5 fruit fly cellular contexts compared by ENCODE assay signal in the genomic region with DNA sequence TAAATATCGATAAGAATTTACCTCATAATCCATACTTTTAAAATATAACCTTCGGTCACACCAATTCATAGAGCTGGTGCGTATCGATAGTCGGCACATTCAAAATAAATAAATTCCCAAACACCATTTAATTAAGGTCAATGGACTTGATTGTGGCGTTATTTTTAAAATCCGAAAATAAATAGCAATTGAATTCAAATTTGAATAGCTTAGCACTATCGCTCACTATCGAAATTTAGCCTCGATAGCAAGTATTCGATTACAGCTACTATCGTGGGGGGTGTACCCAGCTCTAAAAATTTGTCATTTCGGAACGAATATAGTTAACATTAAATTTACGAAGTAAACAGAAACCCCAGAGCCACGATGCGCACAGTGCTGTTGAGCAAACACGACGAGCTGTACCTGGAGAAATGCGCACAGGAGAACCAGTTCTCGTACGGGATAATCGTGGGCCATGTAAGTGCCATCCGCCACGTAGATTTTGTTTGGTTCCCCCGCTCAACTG.
TF ChIP-seq lines count a peak whose summit lies in the region.

CG10616 (plus strand) TSS at position 258 of the 508 bp plus-strand sequence.

- TF ChIP-seq CTCF in whole organism, embryonic (GFP tag; optimal IDR thresholded peaks at IDR 0.05; lab: Kevin White, UChicago), result no peak

TF ChIP-seq in whole organism, 6 proteins besides CTCF, POLR2A, EP300 and RAD21:
- TF ChIP-seq psq (optimal IDR thresholded peaks at IDR 0.05; lab: Kevin White, UChicago) (peak; percentile 51), usp (GFP tag; optimal IDR thresholded peaks at IDR 0.05; lab: Kevin White, UChicago) (no peak)

TF ChIP-seq in whole organism, adult, 20 proteins besides CTCF, POLR2A, EP300 and RAD21:
- no peak for TF ChIP-seq Clk (GFP tag; optimal IDR thresholded peaks at IDR 0.05; lab: Kevin White, UChicago)
- peak; percentile 15 for TF ChIP-seq bab1 (GFP tag; optimal IDR thresholded peaks at IDR 0.05; lab: Kevin White, UChicago)
- no peak for TF ChIP-seq Crg-1 (GFP tag; optimal IDR thresholded peaks at IDR 0.05; lab: Kevin White, UChicago)
- no peak for TF ChIP-seq CG5204 (GFP tag; optimal IDR thresholded peaks at IDR 0.05; lab: Kevin White, UChicago)
- TF ChIP-seq CG7101 (tag; optimal IDR thresholded peaks at IDR 0.05; lab: Kevin White, UChicago), result no peak

TF ChIP-seq in whole organism, embryonic, 481 proteins besides CTCF, POLR2A, EP300 and RAD21 (continues in another document):
- TF ChIP-seq CG7963 (GFP tag; IDR thresholded peaks at IDR 0.05; lab: Robert Waterston, UW; ENCODE audit: partially characterized antibody) (peak; percentile 86), sr (GFP tag; IDR thresholded peaks at IDR 0.05; lab: Robert Waterston, UW) (no peak), CG31441 (GFP tag; IDR thresholded peaks at IDR 0.05; lab: Robert Waterston, UW) (no peak), sens (GFP tag; lab: Kevin White, UChicago) (peak; percentile 65), Dfd (GFP tag; optimal IDR thresholded peaks at IDR 0.05; lab: Kevin White, UChicago) (no peak), Sox102F (GFP tag; optimal IDR thresholded peaks at IDR 0.05; lab: Kevin White, UChicago) (no peak), CG2129 (GFP tag; IDR thresholded peaks at IDR 0.05; lab: Robert Waterston, UW; ENCODE audit: partially characterized antibody) (peak; percentile 95), Hr51 (GFP tag; optimal IDR thresholded peaks at IDR 0.05; lab: Kevin White, UChicago) (no peak), CG3847 (GFP tag; IDR thresholded peaks at IDR 0.05; lab: Robert Waterston, UW) (0 out of 2 replicates have a peak, but pooled peaks have one; percentile 13), Sin3A (optimal IDR thresholded peaks at IDR 0.05; lab: Kevin White, UChicago) (peak; percentile 30), amos (GFP tag; IDR thresholded peaks at IDR 0.05; lab: Robert Waterston, UW; ENCODE audit: partially characterized antibody) (peak; percentile 86), kni (GFP tag; optimal IDR thresholded peaks at IDR 0.05; lab: Kevin White, UChicago) (no peak), zen2 (GFP tag; IDR thresholded peaks at IDR 0.05; lab: Robert Waterston, UW; ENCODE audit: partially characterized antibody) (peak; percentile 92), CG13424 (tag; optimal IDR thresholded peaks at IDR 0.05; lab: Kevin White, UChicago) (no peak), Sry-δ (GFP tag; optimal IDR thresholded peaks at IDR 0.05; lab: Kevin White, UChicago) (peak; percentile 97), CG13775 (GFP tag; optimal IDR thresholded peaks at IDR 0.05; lab: Kevin White, UChicago) (no peak), CG10366 (GFP tag; IDR thresholded peaks at IDR 0.05; lab: Robert Waterston, UW) (no peak), gfzf (GFP tag; optimal IDR thresholded peaks at IDR 0.05; lab: Kevin White, UChicago) (peak; percentile 66), pnt (GFP tag; optimal IDR thresholded peaks at IDR 0.05; lab: Kevin White, UChicago) (no peak), NfI (GFP tag; optimal IDR thresholded peaks at IDR 0.05; lab: Kevin White, UChicago) (no peak), Nf-YB (GFP tag; optimal IDR thresholded peaks at IDR 0.05; lab: Kevin White, UChicago) (no peak), Bgb (GFP tag; IDR thresholded peaks at IDR 0.05; lab: Robert Waterston, UW; ENCODE audit: partially characterized antibody) (peak; percentile 92), NC2α (GFP tag; optimal IDR thresholded peaks at IDR 0.05; lab: Kevin White, UChicago) (no peak), CG6654 (GFP tag; optimal IDR thresholded peaks at IDR 0.05; lab: Kevin White, UChicago) (no peak), sim (GFP tag; IDR thresholded peaks at IDR 0.05; lab: Robert Waterston, UW) (no peak), CG18619 (GFP tag; optimal IDR thresholded peaks at IDR 0.05; lab: Kevin White, UChicago) (no peak)

TF ChIP-seq in whole organism, prepupa, 60 proteins besides CTCF, POLR2A, EP300 and RAD21:
- TF ChIP-seq CG15336 (GFP tag; IDR thresholded peaks at IDR 0.05; lab: Robert Waterston, UW) (no peak), esn (GFP tag; optimal IDR thresholded peaks at IDR 0.05; lab: Kevin White, UChicago) (peak; percentile 11), Eip78C (GFP tag; lab: Kevin White, UChicago) (peak; percentile 56), CG10669 (GFP tag; optimal IDR thresholded peaks at IDR 0.05; lab: Kevin White, UChicago) (no peak)
TF ChIP-seq in whole organism, prepupa: peak in this region for 2.

TF ChIP-seq in whole organism, wandering third instar larva, 38 proteins besides CTCF, POLR2A, EP300 and RAD21:
- TF ChIP-seq Rel (GFP tag; optimal IDR thresholded peaks at IDR 0.05; lab: Kevin White, UChicago) (no peak), Rel (tag; optimal IDR thresholded peaks at IDR 0.05; lab: Kevin White, UChicago) (peak; percentile 95), lola (GFP tag; optimal IDR thresholded peaks at IDR 0.05; lab: Kevin White, UChicago) (no peak), Jra (GFP tag; optimal IDR thresholded peaks at IDR 0.05; lab: Kevin White, UChicago) (peak; percentile 43), psq (GFP tag; optimal IDR thresholded peaks at IDR 0.05; lab: Kevin White, UChicago) (no peak), CrebA (GFP tag; optimal IDR thresholded peaks at IDR 0.05; lab: Kevin White, UChicago; ENCODE audit: borderline replicate concordance) (peak; percentile 18)
